Fruit fly (Drosophila melanogaster): ENCODE results near the gene mrn.

dm6 chr3L:15624944-15625610, 44.7 kb upstream of the mrn start:
- TF ChIP-seq CG8478 (optimal IDR thresholded peaks at IDR 0.05) (no peak), pan (optimal IDR thresholded peaks at IDR 0.05) (no peak), EcR (GFP tag; optimal IDR thresholded peaks at IDR 0.05) (no peak)

Data from whole organism.